Fruit fly (Drosophila melanogaster) whole organism, embryonic: Measurements from ENCODE around the gene CG4658.

ENCODE experiments used
- Abd-B ChIP-seq: fragments of 200-800 bp; sonication (Bioruptor generic); optimal IDR thresholded peaks from 2 replicates; lab custom pipeline; 2018; ENCODE audit warnings: missing biosample characterization, mild to moderate bottlenecking, missing genetic modification characterization, moderate library complexity
- CG12071 ChIP-seq: fragments of 200-800 bp; sonication (Bioruptor generic); optimal IDR thresholded peaks from 3 replicates; lab custom pipeline; 2018; ENCODE audit warnings: missing biosample characterization, mild to moderate bottlenecking, missing genetic modification characterization
- CG12236 ChIP-seq: fragments of 200-800 bp; sonication (Bioruptor generic); optimal IDR thresholded peaks from 2 replicates; lab custom pipeline; 2016; ENCODE audit warnings: missing biosample characterization, missing genetic modification characterization
- CG14860 ChIP-seq: fragments of 200-800 bp; sonication (Bioruptor generic); IDR thresholded peaks from 3 replicates; pipeline ENCODE4 v1.3.6; 2022; ENCODE audit warnings: missing biosample characterization, missing genetic modification characterization; ENCODE audit not compliant: partially characterized antibody
- CG15514 ChIP-seq: fragments of 200-800 bp; sonication (Bioruptor generic); optimal IDR thresholded peaks from 3 replicates; lab custom pipeline; 2017; ENCODE audit warnings: missing biosample characterization, missing genetic modification characterization, mild to moderate bottlenecking, moderate library complexity, missing genetic modification reagents
- CG1602 ChIP-seq: fragments of 200-800 bp; sonication (Bioruptor generic); optimal IDR thresholded peaks from 3 replicates; lab custom pipeline; 2016; ENCODE audit warnings: missing biosample characterization, missing genetic modification characterization
- CG2889 ChIP-seq: fragments of 200-800 bp; sonication (Bioruptor generic); IDR thresholded peaks from 3 replicates; pipeline ENCODE4 v1.3.6; 2022; ENCODE audit warnings: missing biosample characterization, missing genetic modification characterization
- CG3726 ChIP-seq: fragments of 200-800 bp; sonication (Bioruptor generic); IDR thresholded peaks from 3 replicates; pipeline ENCODE4, ENCODE4 v1.3.6; 2022; ENCODE audit warnings: missing biosample characterization, missing genetic modification characterization
- CG4707 ChIP-seq: fragments of 200-800 bp; sonication (Bioruptor generic); optimal IDR thresholded peaks from 2 replicates; lab custom pipeline; 2018; ENCODE audit warnings: missing biosample characterization, mild to moderate bottlenecking, missing genetic modification characterization, moderate library complexity
- CG5180 ChIP-seq: fragments of 200-800 bp; sonication (Bioruptor generic); optimal IDR thresholded peaks from 3 replicates; lab custom pipeline; 2017; ENCODE audit warnings: missing biosample characterization, missing genetic modification characterization, mild to moderate bottlenecking, moderate library complexity, missing genetic modification reagents
- CG6254 ChIP-seq: fragments of 200-800 bp; sonication (Bioruptor generic); optimal IDR thresholded peaks from 3 replicates; lab custom pipeline; 2017; ENCODE audit warnings: mild to moderate bottlenecking, missing biosample characterization, missing genetic modification reagents, missing genetic modification characterization
- CG7745 ChIP-seq: fragments of 200-800 bp; sonication (Bioruptor generic); optimal IDR thresholded peaks from 2 replicates; lab custom pipeline; 2018; ENCODE audit warnings: missing biosample characterization, mild to moderate bottlenecking, missing genetic modification characterization, moderate library complexity
- CG7963 ChIP-seq: fragments of 200-800 bp; sonication (Bioruptor generic); IDR thresholded peaks from 3 replicates; pipeline ENCODE4 v1.3.6; 2022; ENCODE audit warnings: missing biosample characterization, missing genetic modification characterization; ENCODE audit not compliant: partially characterized antibody
- CG8944 ChIP-seq: fragments of 200-800 bp; sonication (Bioruptor generic); optimal IDR thresholded peaks from 3 replicates; lab custom pipeline; 2016; ENCODE audit warnings: missing biosample characterization, missing genetic modification characterization
- Deaf1 ChIP-seq: fragments of 200-800 bp; optimal IDR thresholded peaks from 3 replicates; lab custom pipeline; 2019; ENCODE audit warnings: missing biosample characterization, mild to moderate bottlenecking, missing genetic modification characterization, moderate library complexity
- Doc2 ChIP-seq: fragments of 200-800 bp; sonication (Bioruptor generic); IDR thresholded peaks from 2 replicates; pipeline ENCODE4 v1.3.6; 2022; ENCODE audit warnings: missing biosample characterization, missing genetic modification characterization
- Dp ChIP-seq: fragments of 200-800 bp; sonication (Bioruptor generic); optimal IDR thresholded peaks from 2 replicates; lab custom pipeline; 2018; ENCODE audit warnings: missing biosample characterization, mild to moderate bottlenecking, missing genetic modification characterization, moderate library complexity
- Ets65A ChIP-seq: fragments of 200-800 bp; sonication (Bioruptor generic); peaks from one replicate; lab custom pipeline; 2016; ENCODE audit warnings: missing biosample characterization, missing genetic modification characterization
- Gsc ChIP-seq: fragments of 200-800 bp; sonication (Bioruptor generic); IDR thresholded peaks from 2 replicates; pipeline ENCODE4 v1.3.6; 2022; ENCODE audit warnings: missing biosample characterization, missing genetic modification characterization
- HLHmδ ChIP-seq: fragments of 200-800 bp; sonication (Bioruptor generic); optimal IDR thresholded peaks from 2 replicates; lab custom pipeline; 2018; ENCODE audit warnings: missing biosample characterization, mild to moderate bottlenecking, missing genetic modification characterization, moderate library complexity
- Jarid2 ChIP-seq: fragments of 200-800 bp; sonication (Bioruptor generic); optimal IDR thresholded peaks from 3 replicates; lab custom pipeline; 2017; ENCODE audit warnings: mild to moderate bottlenecking, missing biosample characterization, missing genetic modification reagents, missing genetic modification characterization
- MESR4 ChIP-seq: fragments of 200-800 bp; sonication (Bioruptor generic); optimal IDR thresholded peaks from 2 replicates; lab custom pipeline; 2018; ENCODE audit warnings: missing biosample characterization, mild to moderate bottlenecking, missing genetic modification characterization, moderate library complexity
- NC2α ChIP-seq: fragments of 200-800 bp; sonication (Bioruptor generic); optimal IDR thresholded peaks from 2 replicates; lab custom pipeline; 2016; ENCODE audit warnings: missing biosample characterization, missing genetic modification characterization
- NC2β ChIP-seq: fragments of 200-800 bp; sonication (Bioruptor generic); optimal IDR thresholded peaks from 2 replicates; lab custom pipeline; 2016; ENCODE audit warnings: missing biosample characterization, missing genetic modification characterization
- Nf-YA ChIP-seq: fragments of 200-800 bp; sonication (Bioruptor generic); IDR thresholded peaks from 2 replicates; pipeline ENCODE4 v1.3.6; 2022; ENCODE audit warnings: missing biosample characterization, missing genetic modification characterization
- PHDP ChIP-seq: fragments of 200-800 bp; sonication (Bioruptor generic); optimal IDR thresholded peaks from 3 replicates; lab custom pipeline; 2018; ENCODE audit warnings: missing biosample characterization, mild to moderate bottlenecking, missing genetic modification characterization, moderate library complexity
- Ptx1 ChIP-seq: fragments of 200-800 bp; sonication (Bioruptor generic); IDR thresholded peaks from 2 replicates; pipeline ENCODE4 v1.3.6; 2022; ENCODE audit warnings: missing biosample characterization, missing genetic modification characterization
- Six4 ChIP-seq: fragments of 200-800 bp; sonication (Bioruptor generic); optimal IDR thresholded peaks from 2 replicates; lab custom pipeline; 2016; ENCODE audit warnings: missing biosample characterization, missing genetic modification characterization
- Ssrp ChIP-seq: fragments of 200-800 bp; sonication (Bioruptor generic); optimal IDR thresholded peaks from 2 replicates; lab custom pipeline; 2018; ENCODE audit warnings: missing biosample characterization, mild to moderate bottlenecking, missing genetic modification characterization, moderate library complexity
- Xbp1 ChIP-seq: fragments of 200-800 bp; sonication (Bioruptor generic); optimal IDR thresholded peaks from 3 replicates; lab custom pipeline; 2016; ENCODE audit warnings: missing biosample characterization, mild to moderate bottlenecking, missing genetic modification characterization
- Xrp1 ChIP-seq: fragments of 200-800 bp; sonication (Bioruptor generic); IDR thresholded peaks from 2 replicates; pipeline ENCODE4 v1.3.6; 2022; ENCODE audit warnings: missing biosample characterization, missing genetic modification characterization
- YL-1 ChIP-seq: fragments of 200-800 bp; sonication (Bioruptor generic); optimal IDR thresholded peaks from 3 replicates; lab custom pipeline; 2017; ENCODE audit warnings: missing biosample characterization, mild to moderate bottlenecking, missing genetic modification characterization
- aop ChIP-seq: fragments of 200-800 bp; sonication (Bioruptor generic); IDR thresholded peaks from 2 replicates; pipeline ENCODE4 v1.3.6; 2022; ENCODE audit warnings: missing biosample characterization, missing genetic modification characterization
- chn ChIP-seq: fragments of 200-800 bp; sonication (Bioruptor generic); optimal IDR thresholded peaks from 2 replicates; lab custom pipeline; 2016; ENCODE audit warnings: missing biosample characterization, missing genetic modification characterization
- grau ChIP-seq: fragments of 200-800 bp; optimal IDR thresholded peaks from 3 replicates; lab custom pipeline; 2019; ENCODE audit warnings: missing biosample characterization, mild to moderate bottlenecking, missing genetic modification characterization, moderate library complexity
- gsb-n ChIP-seq: fragments of 200-800 bp; sonication (Bioruptor generic); optimal IDR thresholded peaks from 3 replicates; lab custom pipeline; 2018; ENCODE audit warnings: missing biosample characterization, mild to moderate bottlenecking, missing genetic modification characterization
- knrl ChIP-seq: fragments of 200-800 bp; sonication (Bioruptor generic); IDR thresholded peaks from 3 replicates; pipeline ENCODE4 v1.3.6; 2022; ENCODE audit warnings: missing biosample characterization, missing genetic modification characterization; ENCODE audit not compliant: partially characterized antibody
- lbe ChIP-seq: fragments of 200-800 bp; sonication (Bioruptor generic); optimal IDR thresholded peaks from 2 replicates; lab custom pipeline; 2016; ENCODE audit warnings: missing biosample characterization, mild to moderate bottlenecking, missing genetic modification characterization
- nerfin-1 ChIP-seq: fragments of 200-800 bp; sonication (Bioruptor generic); optimal IDR thresholded peaks from 3 replicates; lab custom pipeline; 2019; ENCODE audit warnings: missing biosample characterization, mild to moderate bottlenecking, missing genetic modification characterization, moderate library complexity
- rib ChIP-seq: fragments of 200-800 bp; sonication (Bioruptor generic); IDR thresholded peaks from 2 replicates; pipeline ENCODE4 v1.3.6; 2022; ENCODE audit warnings: missing biosample characterization, missing genetic modification characterization
- sens ChIP-seq: fragments of 200-800 bp; sonication (Bioruptor generic); peaks from one replicate; lab custom pipeline; 2016; ENCODE audit warnings: missing biosample characterization, missing genetic modification characterization
- stwl ChIP-seq: fragments of 200-800 bp; sonication (Bioruptor generic); optimal IDR thresholded peaks from 3 replicates; lab custom pipeline; 2018; ENCODE audit warnings: missing biosample characterization, mild to moderate bottlenecking, missing genetic modification characterization, moderate library complexity
- tio ChIP-seq: fragments of 200-800 bp; sonication (Bioruptor generic); optimal IDR thresholded peaks from 2 replicates; lab custom pipeline; 2017; ENCODE audit warnings: missing biosample characterization, missing genetic modification characterization, inconsistent platforms
- tx ChIP-seq: fragments of 200-800 bp; sonication (Bioruptor generic); optimal IDR thresholded peaks from 2 replicates; lab custom pipeline; 2016; ENCODE audit warnings: missing biosample characterization, missing genetic modification characterization
- vfl ChIP-seq: fragments of 200-800 bp; sonication (Bioruptor generic); optimal IDR thresholded peaks from 2 replicates; lab custom pipeline; 2016; ENCODE audit warnings: missing biosample characterization, missing genetic modification characterization
- wor ChIP-seq: fragments of 200-800 bp; sonication (Bioruptor generic); IDR thresholded peaks from 2 replicates; pipeline ENCODE4 v1.3.6; 2022; ENCODE audit warnings: missing biosample characterization, missing genetic modification characterization
- zen2 ChIP-seq: fragments of 200-800 bp; sonication (Bioruptor generic); IDR thresholded peaks from 3 replicates; pipeline ENCODE4 v1.3.6; 2022; ENCODE audit warnings: missing biosample characterization, missing genetic modification characterization; ENCODE audit not compliant: partially characterized antibody
- zf30C ChIP-seq: fragments of 200-800 bp; sonication (Bioruptor generic); optimal IDR thresholded peaks from 3 replicates; lab custom pipeline; 2018; ENCODE audit warnings: missing biosample characterization, mild to moderate bottlenecking, missing genetic modification characterization
- zfh1 ChIP-seq: fragments of 200-800 bp; sonication (Bioruptor generic); IDR thresholded peaks from 3 replicates; pipeline ENCODE4 v1.3.6; 2022; ENCODE audit warnings: missing biosample characterization, missing genetic modification characterization

Gene CG4658

DNA sequence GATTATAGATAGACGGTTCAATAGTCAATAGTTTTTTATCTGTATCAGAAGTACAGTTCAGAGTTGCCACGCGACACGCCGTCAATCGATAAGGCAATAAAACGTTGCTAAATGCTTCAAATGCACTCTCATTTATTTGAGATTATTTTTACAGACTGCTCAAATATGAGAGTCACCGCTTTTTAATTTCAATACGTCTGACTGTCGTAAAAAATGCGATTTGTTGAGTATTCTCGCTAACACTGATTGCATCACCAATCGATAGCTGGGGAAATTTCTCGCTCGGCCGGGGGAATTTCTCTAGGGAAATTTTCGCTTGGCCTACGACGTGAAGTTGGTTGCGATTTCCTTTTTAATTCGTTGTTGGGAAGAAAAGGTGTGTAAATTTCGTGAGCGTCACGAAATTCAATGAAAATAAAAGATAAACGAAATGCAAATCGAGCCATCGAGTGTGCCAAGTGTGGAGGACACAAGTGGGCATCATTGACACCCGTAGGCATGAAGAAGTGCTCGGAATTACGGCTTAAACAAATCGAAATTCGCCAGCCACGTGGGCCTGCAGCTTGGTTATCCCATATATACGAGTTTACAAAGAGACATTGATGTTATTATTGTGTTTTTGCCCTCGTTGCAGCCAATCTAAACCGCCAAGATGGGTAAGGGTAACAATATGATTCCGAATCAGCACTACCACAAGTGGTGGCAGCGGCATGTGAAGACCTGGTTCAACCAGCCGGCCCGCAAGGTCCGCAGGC is 10.2 kb downstream of the CG4658 start, which contains the start of the genes Dref and RpL13 (continued):
- TF ChIP-seq zen2 (GFP tag; lab: Robert Waterston, UW) (no peak; the same call in 2 of the 3 replicates), Dp (peak; percentile 73), PHDP (tag; lab: Kevin White, UChicago) (peak; percentile 90), CG6254 (GFP tag; lab: Kevin White, UChicago) (peak; percentile 79), nerfin-1 (tag; lab: Kevin White, UChicago) (peak; percentile 84), grau (tag; lab: Kevin White, UChicago) (peak; percentile 81), Abd-B (GFP tag; lab: Kevin White, UChicago) (peak; percentile 74), Doc2 (no peak), CG3726 (GFP tag; lab: Robert Waterston, UW) (peak; percentile 55; the same call in 1 of the 3 replicates), Ets65A (peak; percentile 97), tio (GFP tag; lab: Kevin White, UChicago) (no peak), YL-1 (GFP tag; lab: Kevin White, UChicago) (peak; percentile 100), wor (GFP tag; lab: Robert Waterston, UW) (no peak), aop (GFP tag; lab: Robert Waterston, UW) (no peak), zf30C (GFP tag; lab: Kevin White, UChicago) (peak; percentile 63), Six4 (peak; percentile 62), Deaf1 (tag; lab: Kevin White, UChicago) (peak; percentile 64), tx (GFP tag; lab: Kevin White, UChicago) (peak; percentile 77), CG2889 (GFP tag; lab: Robert Waterston, UW) (no peak), Gsc (GFP tag; lab: Robert Waterston, UW) (no peak), HLHmδ (GFP tag; lab: Kevin White, UChicago) (peak; percentile 96), Xrp1 (GFP tag; lab: Robert Waterston, UW) (peak; percentile 58; the same call in 1 of the 2 replicates), Ptx1 (GFP tag; lab: Robert Waterston, UW) (peak; percentile 69), CG4707 (GFP tag; lab: Kevin White, UChicago) (peak; percentile 94), stwl (tag; lab: Kevin White, UChicago) (peak; percentile 76), CG1602 (peak; percentile 36), chn (GFP tag; lab: Kevin White, UChicago) (peak; percentile 64), CG12071 (GFP tag; lab: Kevin White, UChicago) (peak; percentile 94), vfl (GFP tag; lab: Kevin White, UChicago) (peak; percentile 65), knrl (GFP tag; lab: Robert Waterston, UW) (peak; percentile 81), rib (peak; percentile 27; the same call in 1 of the 2 replicates), zfh1 (GFP tag; lab: Robert Waterston, UW) (peak; percentile 86), CG14860 (GFP tag; lab: Robert Waterston, UW) (peak; percentile 83), CG5180 (GFP tag; lab: Kevin White, UChicago) (peak; percentile 83), NC2α (GFP tag; lab: Kevin White, UChicago) (peak; percentile 81), CG12236 (GFP tag; lab: Kevin White, UChicago) (peak; percentile 86), NC2β (GFP tag; lab: Kevin White, UChicago) (peak; percentile 95), CG15514 (peak; percentile 93), lbe (GFP tag; lab: Kevin White, UChicago) (peak; percentile 78), Ssrp (tag; lab: Kevin White, UChicago) (peak; percentile 56), sens (peak; percentile 97), Xbp1 (GFP tag; lab: Kevin White, UChicago) (peak; percentile 77), Nf-YA (GFP tag; lab: Robert Waterston, UW) (peak; percentile 72), Jarid2 (GFP tag; lab: Kevin White, UChicago) (no peak), CG7963 (peak; percentile 66; the same call in 1 of the 3 replicates), CG8944 (peak; percentile 51), MESR4 (GFP tag; lab: Kevin White, UChicago) (peak; percentile 98), CG7745 (tag; lab: Kevin White, UChicago) (peak; percentile 81), gsb-n (tag; lab: Kevin White, UChicago) (peak; percentile 88)
